Worm (Caenorhabditis elegans) whole organism, L4 larva: Measurements from ENCODE around the gene crld-1.

ENCODE experiments used
- D1046.2 ChIP-seq: fragments of 200-800 bp; sonication (Bioruptor generic); IDR thresholded peaks from 2 replicates; pipeline ENCODE4 v1.3.6; 2022; ENCODE audit warnings: missing genetic modification characterization, missing compliant biosample characterization
- F10B5.3 ChIP-seq: sonication (generic microtip); optimal IDR thresholded peaks from 2 replicates; lab custom pipeline; 2016; ENCODE audit warnings: mild to moderate bottlenecking, missing genetic modification characterization, missing compliant biosample characterization
- F26F4.8 ChIP-seq: fragments of 200-800 bp; sonication (Bioruptor generic); conservative IDR thresholded peaks from 2 replicates; pipeline ENCODE4 v1.3.6; 2022; ENCODE audit warnings: missing genetic modification characterization, missing compliant biosample characterization
- R02D3.7 ChIP-seq: fragments of 150-350 bp; sonication (generic microtip); optimal IDR thresholded peaks from 3 replicates; lab custom pipeline; 2014; ENCODE audit warnings: missing biosample characterization, missing genetic modification characterization
- Y5F2A.4 ChIP-seq: fragments of 200-800 bp; sonication (Bioruptor generic); optimal IDR thresholded peaks from 2 replicates; lab custom pipeline; 2018; ENCODE audit warnings: mild to moderate bottlenecking, missing genetic modification characterization, missing compliant biosample characterization
- aha-1 ChIP-seq: fragments of 150-350 bp; peaks from one replicate; lab custom pipeline; 2014; ENCODE audit warnings: missing biosample characterization, missing genetic modification characterization
- ces-1 ChIP-seq: fragments of 150-350 bp; sonication (generic microtip); optimal IDR thresholded peaks from 4 replicates; lab custom pipeline; 2014; ENCODE audit warnings: missing biosample characterization, missing genetic modification reagents, missing genetic modification characterization
- ctbp-1 ChIP-seq: fragments of 200-800 bp; sonication (Bioruptor generic); IDR thresholded peaks from 2 replicates; pipeline ENCODE4 v1.3.6; 2022; ENCODE audit warnings: missing genetic modification reagents, missing genetic modification characterization, missing compliant biosample characterization
- daf-16 ChIP-seq, 3 experiments: sonication (generic microtip); optimal IDR thresholded peaks; 2 replicates each; lab custom pipeline; 2016 to 2017; ENCODE audit warnings: missing genetic modification characterization in 3 of 3, missing genetic modification reagents in 3 of 3, mild to moderate bottlenecking in 2 of 3, missing compliant biosample characterization in 2 of 3, missing biosample characterization in 1 of 3, moderate library complexity in 1 of 3
- dmd-8 ChIP-seq: fragments of 200-800 bp; sonication (Bioruptor generic); IDR thresholded peaks from 2 replicates; pipeline ENCODE4 v1.3.6; 2022; ENCODE audit warnings: missing genetic modification characterization, missing compliant biosample characterization
- dpl-1 ChIP-seq: fragments of 150-350 bp; optimal IDR thresholded peaks from 2 replicates; lab custom pipeline; 2014; ENCODE audit warnings: missing biosample characterization, missing genetic modification reagents, missing genetic modification characterization
- duxl-1 ChIP-seq: sonication (generic microtip); optimal IDR thresholded peaks from 2 replicates; lab custom pipeline; 2016; ENCODE audit warnings: mild to moderate bottlenecking, missing genetic modification characterization, moderate library complexity, missing compliant biosample characterization; ENCODE audit not compliant: poor library complexity
- egl-27 ChIP-seq: sonication (generic microtip); optimal IDR thresholded peaks from 3 replicates; lab custom pipeline; 2017; ENCODE audit warnings: missing biosample characterization, missing genetic modification reagents, missing genetic modification characterization
- fos-1 ChIP-seq: fragments of 150-350 bp; optimal IDR thresholded peaks from 2 replicates; lab custom pipeline; 2014; ENCODE audit warnings: missing biosample characterization, missing genetic modification characterization
- hlh-11 ChIP-seq: fragments of 200-800 bp; sonication (Bioruptor generic); optimal IDR thresholded peaks from 2 replicates; lab custom pipeline; 2018; ENCODE audit warnings: mild to moderate bottlenecking, missing genetic modification characterization, missing compliant biosample characterization
- hlh-30 ChIP-seq: sonication (generic microtip); optimal IDR thresholded peaks from 2 replicates; lab custom pipeline; 2017; ENCODE audit warnings: antibody characterized with exemption, mild to moderate bottlenecking, missing genetic modification characterization, missing compliant biosample characterization; ENCODE audit not compliant: insufficient read depth
- mdt-29 ChIP-seq: fragments of 200-800 bp; sonication (Bioruptor generic); IDR thresholded peaks from 2 replicates; pipeline ENCODE4 v1.3.6; 2022; ENCODE audit warnings: missing genetic modification reagents, missing genetic modification characterization, missing compliant biosample characterization
- mes-2 ChIP-seq: sonication (generic microtip); optimal IDR thresholded peaks from 2 replicates; lab custom pipeline; 2016; ENCODE audit warnings: missing genotype, mild to moderate bottlenecking, missing genetic modification characterization, missing compliant biosample characterization; ENCODE audit not compliant: poor library complexity, severe bottlenecking
- mxl-2 ChIP-seq: fragments of 200-800 bp; sonication (Bioruptor generic); conservative IDR thresholded peaks from 2 replicates; pipeline ENCODE4 v1.3.6; 2022; ENCODE audit warnings: missing genetic modification reagents, missing genetic modification characterization, missing compliant biosample characterization
- nhr-237 ChIP-seq: sonication (generic microtip); optimal IDR thresholded peaks from 2 replicates; lab custom pipeline; 2017; ENCODE audit warnings: missing biosample characterization, missing genetic modification characterization
- nhr-25 ChIP-seq: sonication (generic microtip); optimal IDR thresholded peaks from 2 replicates; lab custom pipeline; 2017; ENCODE audit warnings: missing genetic modification characterization, mild to moderate bottlenecking, missing compliant biosample characterization, antibody characterized with exemption, moderate library complexity, borderline replicate concordance; ENCODE audit not compliant: insufficient read depth
- nhr-28 ChIP-seq: fragments of 150-350 bp; optimal IDR thresholded peaks from 2 replicates; lab custom pipeline; 2014; ENCODE audit warnings: missing biosample characterization, missing genetic modification characterization
- pha-4 ChIP-seq, 2 experiments: fragments of 150-350 bp in 1 of 2; fragments of 200-800 bp in 1 of 2; sonication (Bioruptor generic) in 1 of 2; IDR thresholded peaks in 1 of 2; optimal IDR thresholded peaks in 1 of 2; 2 replicates each; pipeline versions ENCODE4 v1.3.6 to Lab custom; 2014 to 2022; ENCODE audit warnings: missing genetic modification characterization in 2 of 2, missing genetic modification reagents in 2 of 2, missing biosample characterization in 1 of 2, missing compliant biosample characterization in 1 of 2
- php-3 ChIP-seq: fragments of 200-800 bp; sonication (Bioruptor generic); IDR thresholded peaks from 2 replicates; pipeline ENCODE4 v1.3.6; 2022; ENCODE audit warnings: missing genetic modification reagents, missing genetic modification characterization, missing compliant biosample characterization
- pqm-1 ChIP-seq: sonication (generic microtip); optimal IDR thresholded peaks from 2 replicates; lab custom pipeline; 2017; ENCODE audit warnings: missing biosample characterization, missing genetic modification characterization
- saeg-2 ChIP-seq: fragments of 200-800 bp; sonication (Bioruptor generic); IDR thresholded peaks from 2 replicates; pipeline ENCODE4 v1.3.6; 2022; ENCODE audit warnings: missing genetic modification reagents, missing genetic modification characterization, missing compliant biosample characterization
- skn-1 ChIP-seq: fragments of 150-350 bp; optimal IDR thresholded peaks from 2 replicates; lab custom pipeline; 2014; ENCODE audit warnings: missing biosample characterization, missing genetic modification characterization
- snpc-1.2 ChIP-seq: fragments of 200-800 bp; sonication (Bioruptor generic); IDR thresholded peaks from 2 replicates; pipeline ENCODE4 v1.3.6; 2022; ENCODE audit warnings: missing genetic modification reagents, missing genetic modification characterization, missing compliant biosample characterization
- snpc-4 ChIP-seq: fragments of 150-350 bp; optimal IDR thresholded peaks from 2 replicates; lab custom pipeline; 2014; ENCODE audit warnings: missing biosample characterization, missing genetic modification characterization
- spr-3 ChIP-seq: fragments of 200-800 bp; sonication (Bioruptor generic); optimal IDR thresholded peaks from 2 replicates; lab custom pipeline; 2018; ENCODE audit warnings: mild to moderate bottlenecking, missing genetic modification characterization, missing compliant biosample characterization
- unc-130 ChIP-seq: sonication (generic microtip); optimal IDR thresholded peaks from 2 replicates; lab custom pipeline; 2016; ENCODE audit warnings: missing genetic modification reagents, missing genetic modification characterization, missing compliant biosample characterization
- unc-62 ChIP-seq, 3 experiments: fragments of 150-350 bp in 1 of 3; sonication (generic microtip); optimal IDR thresholded peaks in 2 of 3; peaks in 1 of 3; 1 replicate in 1 of 3; 2 replicates in 2 of 3; lab custom pipeline; 2014 to 2017; ENCODE audit warnings: missing biosample characterization in 3 of 3, missing genetic modification characterization in 3 of 3, missing genetic modification reagents in 3 of 3, missing genotype in 1 of 3
- vab-7 ChIP-seq: fragments of 200-800 bp; sonication (Bioruptor generic); IDR thresholded peaks from 2 replicates; pipeline ENCODE4 v1.3.6; 2022; ENCODE audit warnings: missing genetic modification reagents, missing genetic modification characterization, missing compliant biosample characterization
- zag-1 ChIP-seq: fragments of 150-350 bp; optimal IDR thresholded peaks from 2 replicates; lab custom pipeline; 2014; ENCODE audit warnings: missing biosample characterization, missing genetic modification characterization
- zfp-3 ChIP-seq: fragments of 200-800 bp; sonication (Bioruptor generic); conservative IDR thresholded peaks from 2 replicates; pipeline ENCODE4 v1.3.6; 2022; ENCODE audit warnings: missing genetic modification reagents, missing genetic modification characterization, missing compliant biosample characterization
- ztf-7 ChIP-seq: fragments of 150-350 bp; optimal IDR thresholded peaks from 2 replicates; lab custom pipeline; 2014; ENCODE audit warnings: missing biosample characterization, missing genetic modification characterization

The crld-1 gene

DNA sequence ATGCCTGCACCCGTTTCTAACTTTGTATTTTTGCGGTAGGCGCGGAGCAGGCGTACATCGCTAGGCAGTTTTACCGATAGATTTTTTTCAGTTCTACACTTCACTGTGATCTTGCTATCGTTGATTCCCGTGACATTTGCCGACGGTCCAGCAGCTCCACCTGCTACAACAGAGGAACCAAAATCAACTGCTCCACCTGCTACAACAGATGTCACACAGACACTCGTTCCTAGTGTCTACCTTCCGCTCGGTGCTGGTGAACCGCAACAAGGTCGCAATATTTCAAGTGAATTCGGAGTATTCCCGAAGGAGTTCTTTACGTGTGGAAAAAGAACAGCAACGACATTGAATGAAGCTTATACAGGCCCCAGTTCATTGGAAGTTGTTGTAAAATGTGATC, 35.8 kb upstream of the crld-1 start:
- TF ChIP-seq nhr-237 (tag; lab: Kevin White, UChicago) (no peak), hlh-11 (no peak), vab-7 (no peak), mdt-29 (GFP tag; lab: Robert Waterston, UW) (no peak), duxl-1 (no peak), hlh-30 (tag; lab: Kevin White, UChicago) (no peak), egl-27 (no peak), mes-2 (tag; lab: Kevin White, UChicago) (no peak), pqm-1 (tag; lab: Kevin White, UChicago) (no peak), R02D3.7 (tag; lab: Kevin White, UChicago) (no peak), snpc-4 (tag; lab: Kevin White, UChicago) (no peak), skn-1 (tag; lab: Kevin White, UChicago) (no peak), php-3 (no peak), ctbp-1 (GFP tag; lab: Robert Waterston, UW) (no peak)

DNA sequence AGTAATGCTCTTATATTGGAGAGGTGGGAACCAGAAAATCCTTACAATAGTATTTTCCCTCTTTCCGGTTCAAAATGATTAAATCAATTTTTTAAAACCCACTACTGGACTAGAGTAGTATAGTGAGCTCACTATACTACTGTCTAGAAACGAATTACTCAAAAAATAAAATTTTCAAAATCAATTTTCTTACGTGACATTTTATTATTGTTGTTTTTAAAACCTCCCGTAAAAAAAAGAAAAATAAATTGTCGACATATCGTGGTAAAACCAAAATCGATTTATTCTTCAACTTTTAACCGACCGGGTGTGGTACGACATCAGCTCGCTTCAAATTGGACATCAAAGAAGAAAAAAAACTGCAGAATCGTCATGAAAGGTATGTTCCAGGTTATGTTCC, 35.2 kb upstream of the crld-1 start, which contains the start of gene F58D2.2:
F58D2.2 (plus strand) TSS at position 301 of the 400 bp plus-strand sequence.
- TF ChIP-seq F10B5.3 (tag; lab: Kevin White, UChicago) (no peak), daf-16 (GFP tag; optimal IDR thresholded peaks at IDR 0.05; lab: Kevin White, UChicago) (no peak), daf-16 (tag; optimal IDR thresholded peaks at IDR 0.05; lab: Kevin White, UChicago) (no peak), unc-130 (GFP tag; lab: Kevin White, UChicago) (no peak), Y5F2A.4 (GFP tag; lab: Kevin White, UChicago) (no peak), dpl-1 (GFP tag; lab: Kevin White, UChicago) (no peak), nhr-25 (tag; lab: Kevin White, UChicago) (no peak), dmd-8 (no peak), nhr-28 (tag; lab: Kevin White, UChicago) (no peak), pha-4 (GFP tag; IDR thresholded peaks at IDR 0.05; lab: Robert Waterston, UW) (no peak), pha-4 (tag; optimal IDR thresholded peaks at IDR 0.05; lab: Kevin White, UChicago) (no peak), snpc-4 (tag; lab: Kevin White, UChicago) (no peak), snpc-1.2 (GFP tag; lab: Robert Waterston, UW) (no peak), spr-3 (no peak)

DNA sequence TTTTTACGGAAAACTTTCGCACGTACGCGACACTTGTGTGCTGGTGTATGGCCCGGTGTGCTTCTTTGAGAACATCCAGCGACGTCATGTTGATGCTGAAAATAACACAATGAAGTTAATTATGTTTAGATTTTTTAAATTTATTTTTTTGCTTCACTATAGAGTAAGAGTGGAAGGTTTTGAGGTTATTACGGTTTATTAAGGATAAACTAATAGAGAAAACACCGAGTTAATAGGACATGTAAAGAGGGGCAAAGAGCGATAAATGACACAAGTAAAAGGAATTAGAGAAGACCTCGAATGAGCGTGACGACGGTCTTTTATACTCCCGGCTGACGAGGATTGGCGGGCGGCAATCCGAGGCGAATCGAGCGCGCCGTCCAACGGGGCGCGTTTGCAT, 34.7 kb upstream of the crld-1 start, which contains the start of gene F58D2.4:
F58D2.4 (minus strand) TSS at position 101 of the 400 bp plus-strand sequence.
- TF ChIP-seq pqm-1 (tag; lab: Kevin White, UChicago), result no peak
- no peak for TF ChIP-seq hlh-30 (tag; lab: Kevin White, UChicago)
- TF ChIP-seq ces-1 (GFP tag; lab: Kevin White, UChicago), result no peak

DNA sequence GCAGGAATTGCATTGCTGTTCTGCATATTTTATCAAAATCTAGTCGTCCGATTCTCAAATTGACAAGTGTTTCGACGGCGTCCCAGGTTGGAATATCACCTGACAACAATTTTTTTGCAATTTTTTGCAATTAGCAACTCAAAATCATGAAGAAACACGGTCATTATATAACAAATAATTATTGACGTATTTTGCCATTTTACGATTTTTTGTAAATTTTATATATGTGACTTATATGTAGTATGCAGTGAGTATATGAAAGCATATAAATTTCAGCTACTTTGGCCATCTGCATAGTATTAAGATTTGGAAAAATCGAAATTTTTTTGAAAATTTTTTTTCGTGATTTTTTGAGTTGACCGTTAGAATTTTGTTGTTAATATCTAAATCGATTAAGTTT, 26.5 kb upstream of the crld-1 start, which contains the start of gene F58D2.3:
F58D2.3 (minus strand) TSS at position 101 of the 400 bp plus-strand sequence.
- no peak for TF ChIP-seq ctbp-1 (GFP tag; lab: Robert Waterston, UW)
- TF ChIP-seq D1046.2, result no peak
- TF ChIP-seq fos-1 (tag; lab: Kevin White, UChicago), result no peak
- TF ChIP-seq skn-1 (tag; lab: Kevin White, UChicago), result no peak
- no peak for TF ChIP-seq pha-4 (GFP tag; IDR thresholded peaks at IDR 0.05; lab: Robert Waterston, UW)
- TF ChIP-seq pha-4 (tag; optimal IDR thresholded peaks at IDR 0.05; lab: Kevin White, UChicago), result no peak
- no peak for TF ChIP-seq egl-27

DNA sequence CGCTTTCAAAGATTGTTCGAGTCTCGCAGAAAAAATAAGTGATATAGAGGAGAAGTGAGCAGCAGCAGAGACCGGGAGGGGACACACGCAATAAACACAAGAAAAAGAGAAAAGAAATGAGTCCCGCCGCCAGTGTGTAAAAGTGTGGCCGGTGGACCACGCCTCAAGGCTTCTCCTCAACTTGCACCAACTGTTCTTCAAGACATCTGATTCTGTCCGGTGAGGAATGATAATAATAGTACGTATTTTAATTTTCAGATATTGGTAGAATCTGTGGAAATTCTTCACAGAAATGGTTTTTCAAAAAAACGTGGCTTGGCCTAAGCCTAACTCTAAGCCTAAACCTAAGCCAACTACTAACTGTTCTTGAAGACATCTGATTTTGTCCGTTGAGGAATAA, 25.1 kb upstream of the crld-1 start, which contains the start of gene lev-1:
lev-1 (minus strand) TSS at position 101 of the 400 bp plus-strand sequence.
- TF ChIP-seq F26F4.8 (GFP tag; lab: Robert Waterston, UW) (no peak), aha-1 (tag; lab: Kevin White, UChicago) (peak; percentile 4), nhr-25 (tag; lab: Kevin White, UChicago) (no peak), zag-1 (tag; lab: Kevin White, UChicago) (no peak), saeg-2 (no peak), nhr-237 (tag; lab: Kevin White, UChicago) (no peak), mxl-2 (GFP tag; lab: Robert Waterston, UW) (no peak), ztf-7 (tag; lab: Kevin White, UChicago) (no peak), zfp-3 (GFP tag; lab: Robert Waterston, UW) (no peak), unc-62 (GFP tag; optimal IDR thresholded peaks at IDR 0.05 in 1 of 2; lab: Kevin White, UChicago) (peak in 1 of 2 experiments; percentile 76), unc-62 (tag; optimal IDR thresholded peaks at IDR 0.05; lab: Kevin White, UChicago) (no peak)
- TF ChIP-seq, all 104 proteins: peak for 2
